Worm (Caenorhabditis elegans): ENCODE measurements around the gene srz-62.

DNA sequence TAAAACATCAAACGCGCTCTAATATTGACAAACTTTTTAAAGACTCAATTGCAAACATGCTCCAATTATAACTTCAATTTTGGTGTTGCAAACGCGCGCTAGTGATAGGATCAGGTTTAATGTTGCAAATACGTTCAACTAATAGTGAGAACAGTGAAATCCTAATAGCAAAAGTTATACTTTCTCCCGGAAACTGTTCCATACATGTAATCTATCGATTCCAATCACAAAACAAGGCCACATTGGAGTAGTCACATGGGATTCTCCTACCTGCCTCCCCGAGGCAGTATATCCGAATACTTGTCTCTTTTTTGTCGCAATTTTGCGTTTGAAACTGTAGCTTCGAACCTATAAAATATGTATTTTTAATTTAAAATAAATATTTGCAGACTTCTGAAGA is 30.4 kb upstream of the srz-62 start:
- TF ChIP-seq ztf-23 (GFP tag; IDR thresholded peaks at IDR 0.05) (no peak), ref-1 (GFP tag; conservative IDR thresholded peaks at IDR 0.05) (no peak), cog-1 (tag; optimal IDR thresholded peaks at IDR 0.05) (no peak), flt-1 (GFP tag; IDR thresholded peaks at IDR 0.05) (no peak), T22C8.4 (GFP tag; IDR thresholded peaks at IDR 0.05) (no peak), med-1 (GFP tag; optimal IDR thresholded peaks at IDR 0.05; ENCODE audit: insufficient read depth) (no peak)
